Fruit fly (Drosophila melanogaster): Measurements from ENCODE around the gene Prdm13.

Gene Prdm13

dm6 chr3L:6152531-6152930, 10.4 kb upstream of the Prdm13 start, which contains the start of gene Acp65Aa:
Gene Acp65Aa (minus strand): TSS chr3L:6152745.
- no peak for TF ChIP-seq ttk (optimal IDR thresholded peaks at IDR 0.05)
- TF ChIP-seq insv (optimal IDR thresholded peaks at IDR 0.05), result no peak
- no peak for TF ChIP-seq h (optimal IDR thresholded peaks at IDR 0.05)
- TF ChIP-seq Myc (optimal IDR thresholded peaks at IDR 0.05), result no peak
- TF ChIP-seq Sin3A (optimal IDR thresholded peaks at IDR 0.05), result no peak
- TF ChIP-seq psq (optimal IDR thresholded peaks at IDR 0.05), result no peak

dm6 chr3L:6154951-6155394, 8.0 kb upstream of the Prdm13 start:
- TF ChIP-seq ttk (optimal IDR thresholded peaks at IDR 0.05) (no peak), psq (optimal IDR thresholded peaks at IDR 0.05) (no peak), Sin3A (optimal IDR thresholded peaks at IDR 0.05) (no peak), insv (optimal IDR thresholded peaks at IDR 0.05) (no peak), Myc (optimal IDR thresholded peaks at IDR 0.05) (no peak)

DNA sequence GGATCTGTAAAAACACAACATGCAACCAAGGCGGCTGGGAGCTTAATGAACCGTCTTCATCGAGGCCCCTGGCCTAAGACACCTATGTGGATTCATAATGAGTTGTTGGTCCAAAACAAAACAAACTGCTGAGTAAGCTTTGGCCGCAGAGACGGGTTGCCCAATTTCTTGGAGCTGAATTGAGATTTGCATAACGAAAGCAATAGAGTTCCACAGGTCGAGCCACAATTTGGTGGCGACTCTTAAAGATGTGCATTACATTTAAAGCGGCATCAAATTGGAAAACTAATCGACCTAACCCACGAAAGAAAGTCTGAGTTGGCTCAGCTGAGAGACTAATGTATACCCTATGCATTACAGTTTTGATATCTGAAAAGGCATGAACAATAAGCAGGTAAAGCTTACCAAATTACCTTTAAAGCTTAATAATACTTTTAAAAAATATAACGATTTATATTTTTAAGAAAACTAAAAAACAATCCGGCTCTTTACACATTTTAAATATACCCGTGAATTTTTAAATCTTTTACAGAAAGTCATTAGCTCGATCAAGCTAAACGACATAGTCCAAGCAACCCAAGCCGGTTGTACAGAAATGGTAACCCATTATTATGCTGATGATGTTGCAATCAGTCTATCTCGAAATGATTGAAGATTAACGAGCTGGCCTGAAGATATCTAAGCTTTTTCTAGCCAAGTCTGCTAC, 5.4 kb upstream of the Prdm13 start, which contains the start of gene CG13297:
CG13297 (minus strand) TSS at position 51 of the 706 bp plus-strand sequence.
- no peak for TF ChIP-seq Myc (optimal IDR thresholded peaks at IDR 0.05)
- TF ChIP-seq Sin3A (optimal IDR thresholded peaks at IDR 0.05), result no peak
- TF ChIP-seq ttk (optimal IDR thresholded peaks at IDR 0.05), result no peak
- no peak for TF ChIP-seq insv (optimal IDR thresholded peaks at IDR 0.05)
- no peak for TF ChIP-seq psq (optimal IDR thresholded peaks at IDR 0.05)
- no peak for TF ChIP-seq h (optimal IDR thresholded peaks at IDR 0.05)

DNA sequence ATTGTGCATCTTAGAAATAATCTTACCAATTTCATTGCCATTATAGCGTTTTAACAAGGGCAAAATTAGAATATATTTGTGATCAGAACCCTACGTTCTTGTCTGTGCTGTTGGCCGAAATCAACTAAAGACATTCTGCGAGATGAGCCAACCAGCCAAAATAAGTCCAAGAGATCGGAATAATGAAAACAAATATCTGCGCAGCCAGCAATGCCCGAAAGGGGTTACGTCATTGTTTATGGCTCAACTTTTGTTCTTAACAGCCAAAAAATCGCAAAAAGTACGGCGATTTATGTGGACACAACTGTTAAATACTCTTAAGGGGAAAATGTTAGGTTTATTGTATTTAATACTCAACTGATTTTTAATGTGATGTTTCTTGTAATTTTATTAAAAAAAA, 4.4 kb upstream of the Prdm13 start, which contains the start of gene Cpr65Ay:
Cpr65Ay (minus strand) TSS at position 101 of the 400 bp plus-strand sequence.
- TF ChIP-seq insv (optimal IDR thresholded peaks at IDR 0.05) (no peak), psq (optimal IDR thresholded peaks at IDR 0.05) (no peak), ttk (optimal IDR thresholded peaks at IDR 0.05) (no peak), Myc (optimal IDR thresholded peaks at IDR 0.05) (no peak), Sin3A (optimal IDR thresholded peaks at IDR 0.05) (no peak), h (optimal IDR thresholded peaks at IDR 0.05) (no peak)

DNA sequence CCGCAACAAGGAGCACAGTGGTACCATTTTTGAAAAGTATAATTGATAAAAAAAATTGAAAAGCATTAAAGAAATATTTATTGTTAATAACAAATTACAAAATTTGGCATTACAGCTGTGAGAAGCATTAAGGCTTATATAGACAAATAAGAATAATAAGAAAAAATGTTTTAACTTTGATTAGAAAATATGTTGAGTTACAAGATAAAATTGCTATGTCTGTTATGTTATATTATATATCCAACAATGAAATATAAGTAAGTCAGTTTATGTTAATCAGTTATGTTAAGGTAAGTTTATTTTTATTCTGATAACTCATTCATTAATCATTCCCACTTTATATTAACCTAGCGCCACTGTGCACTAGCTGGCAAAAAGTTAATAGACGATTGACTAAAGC, 3.1 kb upstream of the Prdm13 start:
- no peak for TF ChIP-seq psq (optimal IDR thresholded peaks at IDR 0.05)
- TF ChIP-seq Sin3A (optimal IDR thresholded peaks at IDR 0.05), result no peak
- TF ChIP-seq ttk (optimal IDR thresholded peaks at IDR 0.05), result no peak
- no peak for TF ChIP-seq Myc (optimal IDR thresholded peaks at IDR 0.05)
- TF ChIP-seq h (optimal IDR thresholded peaks at IDR 0.05), result no peak
- TF ChIP-seq insv (optimal IDR thresholded peaks at IDR 0.05), result no peak

DNA sequence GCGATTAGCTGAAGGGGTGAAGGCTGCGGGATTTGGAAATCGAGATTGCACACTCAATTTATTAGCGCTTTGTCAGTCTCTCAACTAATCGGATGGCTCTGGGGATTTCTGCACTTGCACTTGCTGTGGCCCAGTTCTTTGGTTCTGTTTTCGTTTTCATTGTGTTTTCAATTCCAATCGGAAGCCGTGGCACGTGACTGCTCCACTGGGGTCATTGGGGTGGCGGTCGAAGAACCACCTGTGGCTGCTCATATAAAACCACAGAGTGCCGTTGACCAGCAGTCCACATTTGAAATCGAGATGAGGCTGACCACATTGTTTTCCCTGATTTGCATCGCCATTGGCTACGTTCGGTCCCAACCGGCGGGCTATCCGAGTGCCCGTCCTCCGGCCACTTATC, 2.4 kb upstream of the Prdm13 start, which contains the start of gene Cpr65Az:
Cpr65Az (plus strand) TSS at position 301 of the 400 bp plus-strand sequence.
- TF ChIP-seq h (optimal IDR thresholded peaks at IDR 0.05) (no peak), psq (optimal IDR thresholded peaks at IDR 0.05) (no peak), Sin3A (optimal IDR thresholded peaks at IDR 0.05) (no peak), insv (optimal IDR thresholded peaks at IDR 0.05) (no peak), ttk (optimal IDR thresholded peaks at IDR 0.05) (no peak), Myc (optimal IDR thresholded peaks at IDR 0.05) (no peak)

DNA sequence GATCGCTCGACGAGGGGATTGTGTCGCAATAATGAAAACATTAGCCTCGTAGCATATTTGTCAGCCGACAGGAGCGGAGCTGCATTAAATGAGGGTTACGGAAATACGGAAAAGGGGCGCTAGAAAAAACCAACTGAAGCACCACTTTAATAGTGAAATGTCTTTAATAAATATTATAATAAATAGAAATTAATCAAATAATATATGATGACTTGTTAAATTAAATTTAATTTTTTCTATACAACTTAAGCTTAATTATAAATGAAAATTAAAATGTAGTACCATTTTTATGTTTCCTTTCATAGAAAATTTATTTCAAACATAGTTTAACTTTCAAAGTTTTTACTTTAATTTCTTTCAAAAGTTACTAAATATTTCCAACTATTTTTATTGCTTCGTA, 930 bp upstream of the Prdm13 start:
- TF ChIP-seq Sin3A (optimal IDR thresholded peaks at IDR 0.05) (no peak), h (optimal IDR thresholded peaks at IDR 0.05) (no peak), Myc (optimal IDR thresholded peaks at IDR 0.05) (no peak), insv (optimal IDR thresholded peaks at IDR 0.05) (no peak)

- TF ChIP-seq insv (optimal IDR thresholded peaks at IDR 0.05) (no peak), psq (optimal IDR thresholded peaks at IDR 0.05) (no peak), h (optimal IDR thresholded peaks at IDR 0.05) (no peak), Sin3A (optimal IDR thresholded peaks at IDR 0.05) (no peak), Myc (optimal IDR thresholded peaks at IDR 0.05) (no peak), ttk (optimal IDR thresholded peaks at IDR 0.05) (no peak)
These were observed 10.9 kb downstream of the Prdm13 start, which contains the start of the genes fmt and CG7376 for dm6 chr3L:6173826-6174255. Gene fmt (minus strand): TSS chr3L:6173880. Gene CG7376 (plus strand): TSS chr3L:6174248.

DNA sequence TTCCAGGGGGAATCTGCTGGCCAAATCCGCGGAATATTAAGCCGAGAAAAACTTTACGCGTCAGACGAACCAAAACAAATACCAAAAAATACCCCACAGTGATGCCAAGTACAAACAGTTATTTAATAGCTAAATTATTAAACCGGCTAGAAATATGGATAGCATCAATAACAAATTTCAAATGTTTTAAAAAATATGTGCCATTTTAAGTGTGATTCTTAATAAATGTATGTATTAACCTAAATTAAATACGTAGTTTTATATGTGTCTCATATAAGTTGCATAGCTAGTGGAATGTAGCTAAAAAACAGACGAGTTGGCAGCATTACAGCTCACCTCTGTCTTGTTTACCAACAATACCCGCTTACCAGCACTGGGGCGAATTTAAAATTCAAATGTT, 18.8 kb downstream of the Prdm13 start, which contains the start of gene CG10274:
CG10274 (minus strand) TSS at position 54 of the 400 bp plus-strand sequence.
- TF ChIP-seq h (optimal IDR thresholded peaks at IDR 0.05), result no peak

DNA sequence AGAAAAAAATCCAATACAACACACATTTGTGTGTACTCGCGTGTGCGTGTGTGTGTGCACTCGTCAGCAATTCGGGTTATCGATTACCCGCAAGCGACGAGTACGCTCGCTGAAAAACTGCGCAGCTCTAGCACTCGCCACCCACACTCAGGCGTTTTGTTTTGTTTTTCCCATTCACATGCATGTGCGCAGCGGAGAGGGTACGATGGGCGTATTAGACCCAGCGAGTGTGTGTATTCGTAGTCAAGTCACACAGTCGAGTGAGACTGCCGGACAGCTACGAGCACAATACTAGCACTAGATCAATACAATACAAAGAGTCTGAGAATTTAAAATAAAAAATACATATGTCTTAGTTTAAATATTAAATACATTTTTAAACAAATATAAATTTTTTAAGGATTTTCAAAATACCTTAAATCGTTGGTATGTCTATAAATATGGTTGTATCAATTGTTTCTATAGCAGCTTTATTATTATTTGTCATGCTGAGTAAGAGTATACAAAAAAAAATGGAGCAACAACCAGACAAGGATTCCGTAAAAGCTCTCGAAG, 22.0 kb downstream of the Prdm13 start, which contains the start of the genes D19B and CG43293:
D19B (minus strand) TSS at position 37 of the 555 bp plus-strand sequence.
CG43293 (plus strand) TSS at position 306 of the 555 bp plus-strand sequence.
- TF ChIP-seq psq (optimal IDR thresholded peaks at IDR 0.05) (no peak), h (optimal IDR thresholded peaks at IDR 0.05) (no peak), ttk (optimal IDR thresholded peaks at IDR 0.05) (no peak), Sin3A (optimal IDR thresholded peaks at IDR 0.05) (no peak), insv (optimal IDR thresholded peaks at IDR 0.05) (no peak), Myc (optimal IDR thresholded peaks at IDR 0.05) (no peak)

- TF ChIP-seq Myc (optimal IDR thresholded peaks at IDR 0.05), result no peak
- no peak for TF ChIP-seq h (optimal IDR thresholded peaks at IDR 0.05)
- no peak for TF ChIP-seq ttk (optimal IDR thresholded peaks at IDR 0.05)
These were observed 26.3 kb downstream of the Prdm13 start, which contains the start of the genes D19A and CG7386 for dm6 chr3L:6188995-6189927. Gene D19A (minus strand): TSS chr3L:6189123. Gene CG7386 (plus strand): TSS chr3L:6189745.

Data from Kc167 (cell line).